Fruit fly (Drosophila melanogaster): ENCODE data around the gene CG33286.

DNA sequence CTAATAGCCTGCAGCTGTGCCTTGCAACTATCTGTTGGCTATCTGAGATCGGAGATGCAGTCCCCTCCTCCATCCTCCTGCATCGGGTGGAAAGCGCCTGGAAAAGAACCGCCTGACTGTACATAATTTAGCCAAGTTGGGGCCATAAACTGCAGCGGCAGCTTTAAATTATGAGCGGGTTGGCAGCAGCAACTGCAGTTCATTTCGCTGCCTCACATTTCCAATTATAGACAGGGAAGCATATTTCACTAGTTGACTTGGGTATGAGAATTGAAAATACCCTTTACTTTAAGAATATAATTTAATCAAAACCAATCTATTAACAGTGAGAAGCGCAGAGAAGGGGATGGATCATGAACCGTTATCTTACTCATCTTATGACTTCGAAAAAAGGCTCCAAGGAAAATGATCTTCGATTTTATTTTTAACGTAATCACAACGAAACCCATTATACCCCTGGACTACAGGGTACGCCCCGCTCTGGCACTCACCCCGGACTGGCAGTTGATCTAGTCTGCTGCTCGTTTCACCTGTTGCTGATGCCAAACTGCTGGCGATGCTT lies 51.4 kb downstream of the CG33286 start:
- no peak for TF ChIP-seq lola (GFP tag; optimal IDR thresholded peaks at IDR 0.05)
- no peak for TF ChIP-seq N (GFP tag; optimal IDR thresholded peaks at IDR 0.05)
- peak; percentile 30 for TF ChIP-seq rgr (GFP tag; optimal IDR thresholded peaks at IDR 0.05)
- TF ChIP-seq jim (GFP tag; optimal IDR thresholded peaks at IDR 0.05) = no peak
- no peak for TF ChIP-seq psq (GFP tag; optimal IDR thresholded peaks at IDR 0.05)
- peak in 1 of 2 experiments; percentile 30 for TF ChIP-seq foxo (GFP tag; optimal IDR thresholded peaks at IDR 0.05)
- TF ChIP-seq Mio (GFP tag; optimal IDR thresholded peaks at IDR 0.05) = no peak
- TF ChIP-seq Myc (optimal IDR thresholded peaks at IDR 0.05) = no peak

Measured in whole organism, wandering third instar larva.